Worm (Caenorhabditis elegans) whole organism, L1 larva: ENCODE measurements around the gene ZK563.2.

Experiments used
- ama-1 ChIP-seq: fragments of 150-350 bp; optimal IDR thresholded peaks from 2 replicates; lab custom pipeline; 2014
- blmp-1 ChIP-seq: fragments of 150-350 bp; optimal IDR thresholded peaks from 2 replicates; lab custom pipeline; 2014; ENCODE audit warnings: missing biosample characterization, missing genetic modification characterization
- ceh-63 ChIP-seq: fragments of 200-800 bp; sonication (Bioruptor generic); optimal IDR thresholded peaks from 2 replicates; lab custom pipeline; 2018; ENCODE audit warnings: mild to moderate bottlenecking, missing genetic modification characterization, missing compliant biosample characterization
- dsc-1 ChIP-seq: sonication (generic microtip); optimal IDR thresholded peaks from 2 replicates; lab custom pipeline; 2016; ENCODE audit warnings: mild to moderate bottlenecking, missing genetic modification characterization, missing compliant biosample characterization
- efl-1 ChIP-seq, 4 experiments: fragments of 150-350 bp; optimal IDR thresholded peaks in 3 of 4; peaks in 1 of 4; 1 replicate in 1 of 4; 2 replicates in 3 of 4; lab custom pipeline; 2014; ENCODE audit warnings: missing biosample characterization in 2 of 4, missing genetic modification characterization in 2 of 4, missing genetic modification reagents in 2 of 4
- jun-1 ChIP-seq: fragments of 150-350 bp; optimal IDR thresholded peaks from 2 replicates; lab custom pipeline; 2014; ENCODE audit warnings: missing biosample characterization, missing genetic modification reagents, missing genetic modification characterization
- lin-39 ChIP-seq: fragments of 150-350 bp; optimal IDR thresholded peaks from 2 replicates; lab custom pipeline; 2014; ENCODE audit warnings: missing biosample characterization, missing genetic modification reagents, missing genetic modification characterization
- lsy-2 ChIP-seq, 2 experiments: fragments of 150-350 bp; optimal IDR thresholded peaks; 2 replicates each; lab custom pipeline; 2014; ENCODE audit warnings: missing biosample characterization in 2 of 2, missing genetic modification characterization in 2 of 2
- nhr-47 ChIP-seq: sonication (generic microtip); optimal IDR thresholded peaks from 2 replicates; lab custom pipeline; 2016; ENCODE audit warnings: mild to moderate bottlenecking, missing genetic modification characterization, moderate library complexity, missing compliant biosample characterization
- pag-3 ChIP-seq: sonication (generic microtip); optimal IDR thresholded peaks from 2 replicates; lab custom pipeline; 2017; ENCODE audit warnings: missing genetic modification characterization, mild to moderate bottlenecking, missing compliant biosample characterization, antibody characterized with exemption, borderline replicate concordance; ENCODE audit not compliant: insufficient read depth
- ztf-11 ChIP-seq, 2 experiments: sonication (generic microtip); optimal IDR thresholded peaks; 2 replicates each; lab custom pipeline; 2016 to 2017; ENCODE audit warnings: missing genetic modification characterization in 2 of 2, missing biosample characterization in 1 of 2, missing compliant biosample characterization in 1 of 2

ce11 chrX:3351526-3351925 lies 17.2 kb upstream of the ZK563.2 start, which contains the start of gene ZK816.1:
- TF ChIP-seq pag-3 (no peak), lsy-2 (tag; optimal IDR thresholded peaks at IDR 0.05; lab: Kevin White, UChicago) (no peak), jun-1 (tag; lab: Kevin White, UChicago) (no peak), efl-1 (optimal IDR thresholded peaks at IDR 0.05; lab: Kevin White, UChicago) (no peak), efl-1 (GFP tag; optimal IDR thresholded peaks at IDR 0.05 in 1 of 2; lab: Kevin White, UChicago) (peak in 1 of 2 experiments; percentile 19), lin-39 (no peak), nhr-47 (tag; lab: Kevin White, UChicago) (no peak), blmp-1 (tag; lab: Kevin White, UChicago) (no peak), ama-1 (lab: Kevin White, UChicago) (no peak), ztf-11 (tag; optimal IDR thresholded peaks at IDR 0.05; lab: Kevin White, UChicago) (no peak), dsc-1 (tag; lab: Kevin White, UChicago) (no peak), ceh-63 (no peak)
